Fruit fly (Drosophila melanogaster) whole organism, embryonic: ENCODE data around the gene defl.
A peak's percentile ranks its signal among the peaks of the same experiment; 100 is the strongest.

Source experiments
- BEAF-32 ChIP-seq: fragments of 200-800 bp; sonication (Bioruptor generic); optimal IDR thresholded peaks from 3 replicates; lab custom pipeline; 2017; ENCODE audit warnings: missing biosample characterization, missing genetic modification characterization, mild to moderate bottlenecking, moderate library complexity, missing genetic modification reagents
- CG1024 ChIP-seq: fragments of 200-800 bp; sonication (Bioruptor generic); IDR thresholded peaks from 2 replicates; pipeline ENCODE4 v1.3.6; 2022; ENCODE audit warnings: missing biosample characterization, missing genetic modification characterization
- CG10366 ChIP-seq: fragments of 200-800 bp; sonication (Bioruptor generic); IDR thresholded peaks from 2 replicates; pipeline ENCODE4 v1.3.6; 2022; ENCODE audit warnings: missing biosample characterization, missing genetic modification characterization
- CG10462 ChIP-seq: fragments of 200-800 bp; sonication (Bioruptor generic); optimal IDR thresholded peaks from 2 replicates; lab custom pipeline; 2016; ENCODE audit warnings: missing biosample characterization, missing genetic modification characterization
- CG12391 ChIP-seq: fragments of 200-800 bp; sonication (Bioruptor generic); optimal IDR thresholded peaks from 3 replicates; lab custom pipeline; 2018; ENCODE audit warnings: missing biosample characterization, mild to moderate bottlenecking, missing genetic modification characterization, moderate library complexity
- CG12659 ChIP-seq: fragments of 200-800 bp; sonication (Bioruptor generic); optimal IDR thresholded peaks from 3 replicates; lab custom pipeline; 2017; ENCODE audit warnings: mild to moderate bottlenecking, missing biosample characterization, missing genetic modification reagents, missing genetic modification characterization
- CG12942 ChIP-seq: fragments of 200-800 bp; sonication (Bioruptor generic); optimal IDR thresholded peaks from 3 replicates; lab custom pipeline; 2016; ENCODE audit warnings: missing biosample characterization, missing genetic modification characterization
- CG15514 ChIP-seq: fragments of 200-800 bp; sonication (Bioruptor generic); optimal IDR thresholded peaks from 3 replicates; lab custom pipeline; 2017; ENCODE audit warnings: missing biosample characterization, missing genetic modification characterization, mild to moderate bottlenecking, moderate library complexity, missing genetic modification reagents
- CG1647 ChIP-seq: fragments of 200-800 bp; sonication (Bioruptor generic); optimal IDR thresholded peaks from 3 replicates; lab custom pipeline; 2016; ENCODE audit warnings: missing biosample characterization, missing genetic modification characterization
- CG17328 ChIP-seq: fragments of 200-800 bp; sonication (Bioruptor generic); IDR thresholded peaks from 2 replicates; pipeline ENCODE4 v1.3.6; 2022; ENCODE audit warnings: missing biosample characterization, missing genetic modification characterization
- CG18619 ChIP-seq: fragments of 200-800 bp; sonication (Bioruptor generic); optimal IDR thresholded peaks from 3 replicates; lab custom pipeline; 2017; ENCODE audit warnings: missing biosample characterization, mild to moderate bottlenecking, missing genetic modification characterization
- CG2116 ChIP-seq: fragments of 200-800 bp; sonication (Bioruptor generic); optimal IDR thresholded peaks from 3 replicates; lab custom pipeline; 2018; ENCODE audit warnings: missing biosample characterization, mild to moderate bottlenecking, missing genetic modification characterization
- CG31365 ChIP-seq: fragments of 200-800 bp; sonication (Bioruptor generic); optimal IDR thresholded peaks from 2 replicates; lab custom pipeline; 2018; ENCODE audit warnings: missing biosample characterization, mild to moderate bottlenecking, missing genetic modification characterization
- CG42726 ChIP-seq: fragments of 200-800 bp; sonication (Bioruptor generic); IDR thresholded peaks from 2 replicates; pipeline ENCODE4 v1.3.6; 2022; ENCODE audit warnings: missing biosample characterization, missing genetic modification characterization; ENCODE audit not compliant: partially characterized antibody
- CG4328 ChIP-seq: fragments of 200-800 bp; sonication (Bioruptor generic); optimal IDR thresholded peaks from 3 replicates; lab custom pipeline; 2017; ENCODE audit warnings: missing biosample characterization, missing genetic modification reagents, missing genetic modification characterization
- CG4617 ChIP-seq: fragments of 200-800 bp; sonication (Bioruptor generic); optimal IDR thresholded peaks from 3 replicates; lab custom pipeline; 2016; ENCODE audit warnings: missing biosample characterization, missing genetic modification characterization, borderline replicate concordance
- CG8281 ChIP-seq: fragments of 200-800 bp; sonication (Bioruptor generic); optimal IDR thresholded peaks from 2 replicates; lab custom pipeline; 2018; ENCODE audit warnings: missing biosample characterization, mild to moderate bottlenecking, missing genetic modification characterization, moderate library complexity
- CG9727 ChIP-seq: fragments of 200-800 bp; sonication (Bioruptor generic); optimal IDR thresholded peaks from 3 replicates; lab custom pipeline; 2017; ENCODE audit warnings: missing biosample characterization, mild to moderate bottlenecking, missing genetic modification characterization
- CG9932 ChIP-seq: fragments of 200-800 bp; sonication (Bioruptor generic); IDR thresholded peaks from 2 replicates; pipeline ENCODE4 v1.3.6; 2022; ENCODE audit warnings: missing biosample characterization, missing genetic modification characterization
- Chrac-16 ChIP-seq: fragments of 200-800 bp; sonication (Bioruptor generic); optimal IDR thresholded peaks from 3 replicates; lab custom pipeline; 2016; ENCODE audit warnings: missing biosample characterization, missing genetic modification characterization
- D ChIP-seq, 2 experiments: fragments of 200-800 bp in 1 of 2; fragments of >200 bp in 1 of 2; sonication (Bioruptor generic) in 1 of 2; optimal IDR thresholded peaks; 2 replicates in 1 of 2; 3 replicates in 1 of 2; lab custom pipeline; 2017; ENCODE audit warnings: mild to moderate bottlenecking in 1 of 2, missing biosample characterization in 1 of 2, missing genetic modification characterization in 1 of 2, missing genetic modification reagents in 1 of 2
- Dek ChIP-seq: fragments of 200-800 bp; sonication (Bioruptor generic); optimal IDR thresholded peaks from 3 replicates; lab custom pipeline; 2019; ENCODE audit warnings: missing biosample characterization, mild to moderate bottlenecking, missing genetic modification characterization, moderate library complexity
- Eip74EF ChIP-seq, 2 experiments: fragments of 200-800 bp in 1 of 2; fragments of >200 bp in 1 of 2; sonication (Bioruptor generic) in 1 of 2; optimal IDR thresholded peaks; 2 replicates each; lab custom pipeline; 2017 to 2019; ENCODE audit warnings: missing biosample characterization in 2 of 2, missing genetic modification characterization in 2 of 2, mild to moderate bottlenecking in 1 of 2, moderate library complexity in 1 of 2
- Ets97D ChIP-seq: fragments of 200-800 bp; sonication (Bioruptor generic); optimal IDR thresholded peaks from 3 replicates; lab custom pipeline; 2016; ENCODE audit warnings: missing biosample characterization, missing genetic modification characterization
- Fer1 ChIP-seq: fragments of 200-800 bp; sonication (Bioruptor generic); optimal IDR thresholded peaks from 2 replicates; lab custom pipeline; 2017; ENCODE audit warnings: missing biosample characterization, mild to moderate bottlenecking, missing genetic modification characterization
- Fer2 ChIP-seq: fragments of 200-800 bp; sonication (Bioruptor generic); optimal IDR thresholded peaks from 2 replicates; lab custom pipeline; 2018; ENCODE audit warnings: missing biosample characterization, mild to moderate bottlenecking, missing genetic modification characterization, moderate library complexity
- Med ChIP-seq: fragments of 200-800 bp; sonication (Bioruptor generic); peaks from one replicate; lab custom pipeline; 2016; ENCODE audit warnings: missing biosample characterization, missing genetic modification characterization, mild to moderate bottlenecking, inconsistent platforms, moderate library complexity
- Myb ChIP-seq: fragments of 200-800 bp; sonication (Bioruptor generic); optimal IDR thresholded peaks from 2 replicates; lab custom pipeline; 2016; ENCODE audit warnings: missing biosample characterization, missing genetic modification characterization
- Rfx ChIP-seq: fragments of 200-800 bp; sonication (Bioruptor generic); IDR thresholded peaks from 2 replicates; pipeline ENCODE4 v1.3.6; 2022; ENCODE audit warnings: missing biosample characterization, missing genetic modification characterization
- Side ChIP-seq: fragments of 200-800 bp; sonication (Bioruptor generic); optimal IDR thresholded peaks from 2 replicates; lab custom pipeline; 2016; ENCODE audit warnings: missing biosample characterization, missing genetic modification characterization
- Sry-δ ChIP-seq: fragments of 200-800 bp; sonication (Bioruptor generic); optimal IDR thresholded peaks from 2 replicates; lab custom pipeline; 2016; ENCODE audit warnings: missing biosample characterization, missing genetic modification characterization
- Xrp1 ChIP-seq: fragments of 200-800 bp; sonication (Bioruptor generic); IDR thresholded peaks from 2 replicates; pipeline ENCODE4 v1.3.6; 2022; ENCODE audit warnings: missing biosample characterization, missing genetic modification characterization
- bab2 ChIP-seq: fragments of 200-800 bp; sonication (Bioruptor generic); optimal IDR thresholded peaks from 2 replicates; lab custom pipeline; 2016; ENCODE audit warnings: missing biosample characterization, missing genetic modification characterization
- bbx ChIP-seq: fragments of 200-800 bp; sonication (Bioruptor generic); IDR thresholded peaks from 2 replicates; pipeline ENCODE4 v1.3.6; 2022; ENCODE audit warnings: missing biosample characterization, missing genetic modification characterization; ENCODE audit not compliant: partially characterized antibody
- bsh ChIP-seq, 2 experiments: fragments of 200-800 bp; sonication (Bioruptor generic); optimal IDR thresholded peaks; 2 replicates each; lab custom pipeline; 2017 to 2018; ENCODE audit warnings: mild to moderate bottlenecking in 2 of 2, missing biosample characterization in 2 of 2, missing genetic modification characterization in 2 of 2, moderate library complexity in 1 of 2
- chn ChIP-seq: fragments of 200-800 bp; sonication (Bioruptor generic); optimal IDR thresholded peaks from 2 replicates; lab custom pipeline; 2016; ENCODE audit warnings: missing biosample characterization, missing genetic modification characterization
- ci ChIP-seq: fragments of 200-800 bp; sonication (Bioruptor generic); IDR thresholded peaks from 3 replicates; pipeline ENCODE4 v1.3.6; 2022; ENCODE audit warnings: missing biosample characterization, missing genetic modification characterization
- dpn ChIP-seq, 2 experiments: fragments of 200-800 bp; sonication (Bioruptor generic); optimal IDR thresholded peaks; 3 replicates each; lab custom pipeline; 2016; ENCODE audit warnings: missing biosample characterization in 2 of 2, missing genetic modification characterization in 2 of 2
- eve ChIP-seq, 2 experiments: fragments of >200 bp; optimal IDR thresholded peaks; 2 replicates each; lab custom pipeline; 2017; ENCODE audit warnings: missing biosample characterization in 2 of 2, missing genetic modification characterization in 2 of 2
- ewg ChIP-seq: fragments of 200-800 bp; sonication (Bioruptor generic); optimal IDR thresholded peaks from 3 replicates; lab custom pipeline; 2017; ENCODE audit warnings: mild to moderate bottlenecking, missing biosample characterization, missing genetic modification reagents, missing genetic modification characterization
- ftz-f1 ChIP-seq: fragments of 200-800 bp; sonication (Bioruptor generic); optimal IDR thresholded peaks from 2 replicates; lab custom pipeline; 2016; ENCODE audit warnings: missing biosample characterization, missing genetic modification characterization
- gro ChIP-seq: fragments of 200-800 bp; sonication (Bioruptor generic); optimal IDR thresholded peaks from 2 replicates; lab custom pipeline; 2016; ENCODE audit warnings: missing biosample characterization, missing genetic modification characterization
- jing ChIP-seq: fragments of 200-800 bp; sonication (Bioruptor generic); optimal IDR thresholded peaks from 2 replicates; lab custom pipeline; 2018; ENCODE audit warnings: missing biosample characterization, mild to moderate bottlenecking, missing genetic modification characterization
- knrl ChIP-seq: fragments of 200-800 bp; sonication (Bioruptor generic); IDR thresholded peaks from 3 replicates; pipeline ENCODE4 v1.3.6; 2022; ENCODE audit warnings: missing biosample characterization, missing genetic modification characterization; ENCODE audit not compliant: partially characterized antibody
- nmo ChIP-seq: fragments of 200-800 bp; sonication (Bioruptor generic); optimal IDR thresholded peaks from 2 replicates; lab custom pipeline; 2018; ENCODE audit warnings: missing biosample characterization, mild to moderate bottlenecking, missing genetic modification characterization, moderate library complexity
- pfk ChIP-seq: fragments of 200-800 bp; sonication (Bioruptor generic); optimal IDR thresholded peaks from 2 replicates; lab custom pipeline; 2018; ENCODE audit warnings: missing biosample characterization, mild to moderate bottlenecking, missing genetic modification characterization, moderate library complexity
- pho ChIP-seq: fragments of 200-800 bp; sonication (Bioruptor generic); optimal IDR thresholded peaks from 2 replicates; lab custom pipeline; 2016; ENCODE audit warnings: missing biosample characterization, missing genetic modification characterization
- slbo ChIP-seq: fragments of 200-800 bp; sonication (Bioruptor generic); IDR thresholded peaks from 2 replicates; pipeline ENCODE4 v1.3.6; 2022; ENCODE audit warnings: missing biosample characterization, missing genetic modification characterization

Gene defl

DNA sequence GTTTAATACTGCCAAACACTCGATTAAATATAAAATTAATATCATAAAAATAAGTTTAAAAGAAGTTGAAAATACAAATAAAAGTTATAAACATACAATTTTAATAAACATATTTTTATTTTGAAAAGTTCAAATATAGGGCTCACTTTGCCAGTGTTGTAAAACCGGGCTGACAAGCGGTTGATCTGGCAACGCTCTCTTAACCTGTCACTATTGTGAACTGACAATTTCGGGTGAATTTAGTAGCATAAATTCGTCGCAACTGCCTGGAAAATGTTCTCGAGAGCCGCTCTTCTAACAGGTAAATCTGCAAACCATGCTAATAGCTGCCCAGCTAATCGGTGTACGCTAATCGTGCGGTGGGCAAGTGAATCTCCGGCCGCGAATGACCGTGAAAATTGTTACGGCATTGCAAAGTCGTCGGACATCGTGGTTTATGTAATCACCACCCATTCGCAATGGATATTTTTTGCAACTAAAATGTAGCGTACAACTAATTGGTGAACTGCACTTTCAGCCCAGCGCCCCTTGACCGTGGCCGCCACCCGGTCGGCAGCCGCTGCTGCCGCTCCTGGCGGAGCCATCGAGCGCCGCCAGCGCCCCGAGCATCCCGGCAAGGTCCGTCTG lies 6.7 kb downstream of the defl start, which contains the start of gene ATPsynB:
TSS of gene ATPsynB (plus strand) at position 205 of the 627 bp plus-strand sequence.
- peak; percentile 96 for TF ChIP-seq CG4617 (GFP tag; lab: Kevin White, UChicago)
- peak; percentile 34 for TF ChIP-seq ftz-f1 (GFP tag; lab: Kevin White, UChicago)
- TF ChIP-seq CG2116 = peak; percentile 35
- TF ChIP-seq pfk = no peak
- no peak for TF ChIP-seq bsh (GFP tag; optimal IDR thresholded peaks at IDR 0.05; lab: Kevin White, UChicago)
- peak; percentile 53 for TF ChIP-seq Xrp1 (GFP tag; lab: Robert Waterston, UW)
- no peak for TF ChIP-seq Side (GFP tag; lab: Kevin White, UChicago)
- TF ChIP-seq CG12659 = peak; percentile 72
- peak; percentile 55 for TF ChIP-seq CG9932 (GFP tag; lab: Robert Waterston, UW)
- TF ChIP-seq chn (GFP tag; lab: Kevin White, UChicago) = peak; percentile 5
- TF ChIP-seq eve (GFP tag; optimal IDR thresholded peaks at IDR 0.05; lab: Kevin White, UChicago) = no peak
- TF ChIP-seq CG18619 = no peak
- TF ChIP-seq nmo = peak; percentile 50
- peak; percentile 25 for TF ChIP-seq Sry-δ (GFP tag; lab: Kevin White, UChicago)
- TF ChIP-seq D (optimal IDR thresholded peaks at IDR 0.05; lab: Kevin White, UChicago) = no peak
- TF ChIP-seq D (GFP tag; optimal IDR thresholded peaks at IDR 0.05; lab: Kevin White, UChicago) = no peak
- peak; percentile 65 for TF ChIP-seq Ets97D (GFP tag; lab: Kevin White, UChicago)
- TF ChIP-seq Fer1 (GFP tag; lab: Kevin White, UChicago) = peak; percentile 31
- TF ChIP-seq CG9727 (GFP tag; lab: Kevin White, UChicago) = no peak
- TF ChIP-seq pho = peak; percentile 10
- TF ChIP-seq CG42726 (GFP tag; lab: Robert Waterston, UW) = peak; percentile 58
- TF ChIP-seq CG1024 (GFP tag; lab: Robert Waterston, UW) = 0 out of 2 replicates have a peak, but pooled peaks have one; percentile 9
- TF ChIP-seq CG8281 (tag; lab: Kevin White, UChicago) = no peak
- TF ChIP-seq Chrac-16 = peak; percentile 9
- peak; percentile 39 for TF ChIP-seq BEAF-32
- TF ChIP-seq CG10366 (GFP tag; lab: Robert Waterston, UW) = no peak
- TF ChIP-seq Fer2 = peak; percentile 3
- TF ChIP-seq Dek (tag; lab: Kevin White, UChicago) = peak; percentile 1
- no peak for TF ChIP-seq Eip74EF (GFP tag; optimal IDR thresholded peaks at IDR 0.05; lab: Kevin White, UChicago)
- no peak for TF ChIP-seq CG31365 (tag; lab: Kevin White, UChicago)
- TF ChIP-seq ewg (GFP tag; lab: Kevin White, UChicago) = peak; percentile 21
- TF ChIP-seq slbo (GFP tag; lab: Robert Waterston, UW) = peak; percentile 49; the same call in 1 of the 2 replicates
- peak; percentile 19 for TF ChIP-seq gro
- TF ChIP-seq CG15514 (GFP tag; lab: Kevin White, UChicago) = peak; percentile 81
- TF ChIP-seq CG1647 = no peak
- TF ChIP-seq bab2 = no peak
- TF ChIP-seq Myb (GFP tag; lab: Kevin White, UChicago) = peak; percentile 50
- peak; percentile 50; the same call in 1 of the 2 replicates for TF ChIP-seq bbx (GFP tag; lab: Robert Waterston, UW)
- TF ChIP-seq CG4328 (GFP tag; lab: Kevin White, UChicago) = no peak
- peak; percentile 19 for TF ChIP-seq CG12942 (GFP tag; lab: Kevin White, UChicago)
- peak; percentile 32; the same call in 1 of the 3 replicates for TF ChIP-seq knrl
- peak; percentile 35 for TF ChIP-seq CG12391 (tag; lab: Kevin White, UChicago)
- peak; percentile 57 for TF ChIP-seq Rfx (GFP tag; lab: Robert Waterston, UW)
- peak; percentile 89 for TF ChIP-seq Med (GFP tag; lab: Kevin White, UChicago)
- 0 out of 3 replicates have a peak, but pooled peaks have one; percentile 34 for TF ChIP-seq ci (GFP tag; lab: Robert Waterston, UW)
- TF ChIP-seq jing = no peak
- peak in 1 of 2 experiments; percentile 31 for TF ChIP-seq dpn (GFP tag; optimal IDR thresholded peaks at IDR 0.05; lab: Kevin White, UChicago)
- TF ChIP-seq CG10462 (GFP tag; lab: Kevin White, UChicago) = no peak
- TF ChIP-seq CG17328 (GFP tag; lab: Robert Waterston, UW) = no peak
